Worm (Caenorhabditis elegans) whole organism, L3 larva: ENCODE data around the gene Y13C8A.1.

ENCODE experiments used
- R02D3.7 ChIP-seq: fragments of 150-350 bp; optimal IDR thresholded peaks from 2 replicates; lab custom pipeline; 2014; ENCODE audit warnings: missing biosample characterization, missing genetic modification characterization
- ZK546.5 ChIP-seq: sonication (generic microtip); optimal IDR thresholded peaks from 2 replicates; lab custom pipeline; 2017; ENCODE audit warnings: missing biosample characterization, missing genetic modification characterization
- aly-2 ChIP-seq: fragments of 150-350 bp; optimal IDR thresholded peaks from 2 replicates; lab custom pipeline; 2014; ENCODE audit warnings: missing biosample characterization, missing genetic modification characterization
- ama-1 ChIP-seq: fragments of 150-350 bp; optimal IDR thresholded peaks from 2 replicates; lab custom pipeline; 2018
- ceh-16 ChIP-seq: sonication (generic microtip); optimal IDR thresholded peaks from 2 replicates; lab custom pipeline; 2017; ENCODE audit warnings: missing biosample characterization, missing genetic modification characterization
- ceh-82 ChIP-seq: fragments of 150-350 bp; optimal IDR thresholded peaks from 2 replicates; lab custom pipeline; 2014; ENCODE audit warnings: missing biosample characterization, missing genetic modification characterization
- ceh-9 ChIP-seq: sonication (generic microtip); optimal IDR thresholded peaks from 2 replicates; lab custom pipeline; 2018; ENCODE audit warnings: missing biosample characterization, missing genetic modification characterization
- daf-12 ChIP-seq: fragments of 150-350 bp; optimal IDR thresholded peaks from 2 replicates; lab custom pipeline; 2014; ENCODE audit warnings: missing biosample characterization, missing genetic modification reagents, missing genetic modification characterization
- egl-27 ChIP-seq: sonication (generic microtip); optimal IDR thresholded peaks from 4 replicates; lab custom pipeline; 2017; ENCODE audit warnings: missing biosample characterization, missing genetic modification reagents, missing genetic modification characterization
- egl-5 ChIP-seq: fragments of 150-350 bp; optimal IDR thresholded peaks from 2 replicates; lab custom pipeline; 2017; ENCODE audit warnings: missing biosample characterization, missing genetic modification reagents, missing genetic modification characterization, inconsistent platforms
- elt-1 ChIP-seq: fragments of 150-350 bp; optimal IDR thresholded peaks from 2 replicates; lab custom pipeline; 2014; ENCODE audit warnings: missing biosample characterization, missing genetic modification characterization
- elt-2 ChIP-seq: sonication (generic microtip); optimal IDR thresholded peaks from 2 replicates; lab custom pipeline; 2016; ENCODE audit warnings: missing genetic modification reagents, mild to moderate bottlenecking, missing genetic modification characterization, missing compliant biosample characterization
- elt-3 ChIP-seq, 3 experiments: fragments of 150-350 bp in 1 of 3; sonication (generic microtip) in 2 of 3; optimal IDR thresholded peaks; 2 replicates in 2 of 3; 4 replicates in 1 of 3; lab custom pipeline; 2014 to 2017; ENCODE audit warnings: missing biosample characterization in 3 of 3, missing genetic modification characterization in 3 of 3
- fkh-10 ChIP-seq: sonication (generic microtip); optimal IDR thresholded peaks from 2 replicates; lab custom pipeline; 2017; ENCODE audit warnings: missing biosample characterization, missing genetic modification reagents, missing genetic modification characterization
- fkh-2 ChIP-seq: fragments of 150-350 bp; optimal IDR thresholded peaks from 2 replicates; lab custom pipeline; 2014; ENCODE audit warnings: missing biosample characterization, missing genetic modification reagents, missing genetic modification characterization
- fos-1 ChIP-seq: fragments of 150-350 bp; optimal IDR thresholded peaks from 2 replicates; lab custom pipeline; 2014; ENCODE audit warnings: missing biosample characterization, missing genetic modification characterization
- hmg-11 ChIP-seq: sonication (generic microtip); optimal IDR thresholded peaks from 2 replicates; lab custom pipeline; 2016; ENCODE audit warnings: missing genetic modification characterization, missing compliant biosample characterization
- jun-1 ChIP-seq: fragments of 150-350 bp; optimal IDR thresholded peaks from 2 replicates; lab custom pipeline; 2014; ENCODE audit warnings: missing biosample characterization, missing genetic modification reagents, missing genetic modification characterization
- lin-15B ChIP-seq: fragments of 150-350 bp; optimal IDR thresholded peaks from 2 replicates; lab custom pipeline; 2014; ENCODE audit warnings: missing biosample characterization, missing genetic modification characterization
- lin-39 ChIP-seq: fragments of 150-350 bp; optimal IDR thresholded peaks from 2 replicates; lab custom pipeline; 2018; ENCODE audit warnings: missing biosample characterization, missing genetic modification reagents, missing genetic modification characterization
- lsy-12 ChIP-seq: sonication (generic microtip); optimal IDR thresholded peaks from 2 replicates; lab custom pipeline; 2016; ENCODE audit warnings: mild to moderate bottlenecking, missing genetic modification characterization, missing compliant biosample characterization
- mdl-1 ChIP-seq: fragments of 150-350 bp; optimal IDR thresholded peaks from 2 replicates; lab custom pipeline; 2014; ENCODE audit warnings: missing biosample characterization, missing genetic modification characterization
- mml-1 ChIP-seq: fragments of 150-350 bp; sonication (generic microtip); optimal IDR thresholded peaks from 3 replicates; lab custom pipeline; 2014; ENCODE audit warnings: missing biosample characterization, missing genetic modification characterization
- nfya-1 ChIP-seq: sonication (generic microtip); optimal IDR thresholded peaks from 2 replicates; lab custom pipeline; 2017; ENCODE audit warnings: missing genetic modification characterization, mild to moderate bottlenecking, missing compliant biosample characterization, antibody characterized with exemption, moderate library complexity; ENCODE audit not compliant: insufficient read depth
- nhr-11 ChIP-seq: fragments of 150-350 bp; optimal IDR thresholded peaks from 2 replicates; lab custom pipeline; 2014; ENCODE audit warnings: missing biosample characterization, missing genetic modification characterization
- nhr-12 ChIP-seq: fragments of 150-350 bp; optimal IDR thresholded peaks from 2 replicates; lab custom pipeline; 2014; ENCODE audit warnings: missing biosample characterization, missing genetic modification characterization
- nhr-23 ChIP-seq: fragments of 150-350 bp; optimal IDR thresholded peaks from 2 replicates; lab custom pipeline; 2014; ENCODE audit warnings: missing biosample characterization, missing genetic modification reagents, missing genetic modification characterization
- nhr-237 ChIP-seq: fragments of 150-350 bp; optimal IDR thresholded peaks from 2 replicates; lab custom pipeline; 2014; ENCODE audit warnings: missing biosample characterization, missing genetic modification characterization
- nhr-25 ChIP-seq: sonication (generic microtip); optimal IDR thresholded peaks from 2 replicates; lab custom pipeline; 2017; ENCODE audit warnings: missing biosample characterization, missing genetic modification characterization
- nhr-28 ChIP-seq: fragments of 150-350 bp; optimal IDR thresholded peaks from 2 replicates; lab custom pipeline; 2014; ENCODE audit warnings: missing biosample characterization, missing genetic modification characterization
- nhr-43 ChIP-seq: sonication (generic microtip); optimal IDR thresholded peaks from 2 replicates; lab custom pipeline; 2016; ENCODE audit warnings: mild to moderate bottlenecking, missing genetic modification characterization, missing compliant biosample characterization; ENCODE audit not compliant: poor library complexity, severe bottlenecking
- nhr-67 ChIP-seq: fragments of 150-350 bp; optimal IDR thresholded peaks from 2 replicates; lab custom pipeline; 2014; ENCODE audit warnings: missing biosample characterization, missing genetic modification characterization
- nhr-76 ChIP-seq: fragments of 150-350 bp; sonication (generic microtip); optimal IDR thresholded peaks from 5 replicates; lab custom pipeline; 2014; ENCODE audit warnings: missing biosample characterization, missing genetic modification characterization
- nhr-77 ChIP-seq: fragments of 150-350 bp; optimal IDR thresholded peaks from 2 replicates; lab custom pipeline; 2014; ENCODE audit warnings: missing biosample characterization, missing genetic modification characterization
- pha-4 ChIP-seq: fragments of 150-350 bp; optimal IDR thresholded peaks from 2 replicates; lab custom pipeline; 2014; ENCODE audit warnings: missing biosample characterization, missing genetic modification reagents, missing genetic modification characterization
- pqm-1 ChIP-seq: fragments of 150-350 bp; optimal IDR thresholded peaks from 2 replicates; lab custom pipeline; 2017; ENCODE audit warnings: missing biosample characterization, missing genetic modification characterization, inconsistent platforms
- sea-2 ChIP-seq: fragments of 150-350 bp; sonication (generic microtip); optimal IDR thresholded peaks from 4 replicates; lab custom pipeline; 2014; ENCODE audit warnings: missing biosample characterization, missing genetic modification reagents, missing genetic modification characterization
- skn-1 ChIP-seq: fragments of 150-350 bp; optimal IDR thresholded peaks from 2 replicates; lab custom pipeline; 2014; ENCODE audit warnings: missing biosample characterization, missing genetic modification characterization
- snpc-4 ChIP-seq: fragments of 150-350 bp; optimal IDR thresholded peaks from 2 replicates; lab custom pipeline; 2014; ENCODE audit warnings: missing biosample characterization, missing genetic modification characterization
- tbx-2 ChIP-seq: sonication (generic microtip); optimal IDR thresholded peaks from 2 replicates; lab custom pipeline; 2016; ENCODE audit warnings: mild to moderate bottlenecking, missing genetic modification characterization, missing compliant biosample characterization
- unc-39 ChIP-seq: sonication (generic microtip); optimal IDR thresholded peaks from 4 replicates; lab custom pipeline; 2017; ENCODE audit warnings: missing biosample characterization, missing genetic modification characterization
- unc-62 ChIP-seq: fragments of 150-350 bp; sonication (generic microtip); optimal IDR thresholded peaks from 4 replicates; lab custom pipeline; 2014; ENCODE audit warnings: missing biosample characterization, missing genetic modification reagents, missing genetic modification characterization
- zag-1 ChIP-seq: fragments of 150-350 bp; optimal IDR thresholded peaks from 2 replicates; lab custom pipeline; 2014; ENCODE audit warnings: missing biosample characterization, missing genetic modification characterization
- ztf-11 ChIP-seq: fragments of 150-350 bp; optimal IDR thresholded peaks from 2 replicates; lab custom pipeline; 2014; ENCODE audit warnings: missing biosample characterization, missing genetic modification characterization
- ztf-4 ChIP-seq: fragments of 150-350 bp; optimal IDR thresholded peaks from 2 replicates; lab custom pipeline; 2014; ENCODE audit warnings: missing biosample characterization, missing genetic modification characterization

Y13C8A.1 gene

ce11 chrX:16925343-16925742 lies 41.8 kb downstream of the Y13C8A.1 start:
- TF ChIP-seq snpc-4 (tag; lab: Kevin White, UChicago): peak; percentile 52
- TF ChIP-seq pqm-1: no peak
- TF ChIP-seq, all 47 proteins: peak for 1

ce11 chrX:16928087-16928486 lies 44.6 kb downstream of the Y13C8A.1 start:
- TF ChIP-seq sea-2 (GFP tag; lab: Kevin White, UChicago) (no peak), nhr-25 (no peak), mdl-1 (tag; lab: Kevin White, UChicago) (no peak), unc-39 (no peak), tbx-2 (tag; lab: Kevin White, UChicago) (no peak), zag-1 (no peak), hmg-11 (tag; lab: Kevin White, UChicago) (peak; percentile 61), nhr-43 (tag; lab: Kevin White, UChicago) (peak; percentile 47), ama-1 (lab: Kevin White, UChicago) (no peak), nhr-77 (tag; lab: Kevin White, UChicago) (no peak), lin-39 (tag; lab: Kevin White, UChicago) (peak; percentile 72), lsy-12 (tag; lab: Kevin White, UChicago) (peak; percentile 8), R02D3.7 (tag; lab: Kevin White, UChicago) (no peak), mml-1 (no peak), elt-2 (peak; percentile 11), egl-5 (tag; lab: Kevin White, UChicago) (peak; percentile 35), nfya-1 (tag; lab: Kevin White, UChicago) (peak; percentile 50), ZK546.5 (tag; lab: Kevin White, UChicago) (no peak), nhr-28 (tag; lab: Kevin White, UChicago) (no peak), skn-1 (tag; lab: Kevin White, UChicago) (peak; percentile 25), pha-4 (peak; percentile 7)

ce11 chrX:16929560-16930332 lies 46.2 kb downstream of the Y13C8A.1 start:
- peak; percentile 82 for TF ChIP-seq sea-2 (GFP tag; lab: Kevin White, UChicago)
- peak; percentile 99 for TF ChIP-seq jun-1
- peak; percentile 69 for TF ChIP-seq lin-15B (tag; lab: Kevin White, UChicago)
- no peak for TF ChIP-seq fkh-2 (tag; lab: Kevin White, UChicago)
- TF ChIP-seq nfya-1 (tag; lab: Kevin White, UChicago): peak; percentile 96
- TF ChIP-seq nhr-12 (tag; lab: Kevin White, UChicago): no peak
- TF ChIP-seq hmg-11 (tag; lab: Kevin White, UChicago): peak; percentile 98
- TF ChIP-seq elt-1 (tag; lab: Kevin White, UChicago): peak; percentile 20
- TF ChIP-seq nhr-43 (tag; lab: Kevin White, UChicago): peak; percentile 95
- TF ChIP-seq ceh-16 (tag; lab: Kevin White, UChicago): no peak
- peak; percentile 51 for TF ChIP-seq mml-1
- TF ChIP-seq egl-27 (tag; lab: Kevin White, UChicago): peak; percentile 78
- TF ChIP-seq unc-39: peak; percentile 15
- no peak for TF ChIP-seq nhr-67
- TF ChIP-seq ztf-4: peak; percentile 81
- peak; percentile 89 for TF ChIP-seq fos-1 (tag; lab: Kevin White, UChicago)
- TF ChIP-seq elt-3 (tag; optimal IDR thresholded peaks at IDR 0.05; lab: Kevin White, UChicago): peak; percentile 16 to 66 (median 20)
- no peak for TF ChIP-seq nhr-237
- TF ChIP-seq ceh-82 (tag; lab: Kevin White, UChicago): peak; percentile 78
- no peak for TF ChIP-seq nhr-28 (tag; lab: Kevin White, UChicago)
- TF ChIP-seq mdl-1 (tag; lab: Kevin White, UChicago): peak; percentile 97
- TF ChIP-seq egl-5 (tag; lab: Kevin White, UChicago): peak; percentile 99
- TF ChIP-seq ceh-9 (tag; lab: Kevin White, UChicago): peak; percentile 87
- no peak for TF ChIP-seq nhr-76 (tag; lab: Kevin White, UChicago)
- TF ChIP-seq daf-12 (tag; lab: Kevin White, UChicago): no peak
- peak; percentile 100 for TF ChIP-seq ama-1 (lab: Kevin White, UChicago)
- peak; percentile 95 for TF ChIP-seq tbx-2 (tag; lab: Kevin White, UChicago)
- TF ChIP-seq zag-1: peak; percentile 86
- peak; percentile 23 for TF ChIP-seq nhr-77 (tag; lab: Kevin White, UChicago)
- TF ChIP-seq pha-4: peak; percentile 97
- peak; percentile 93 for TF ChIP-seq unc-62 (GFP tag; lab: Kevin White, UChicago)
- peak; percentile 96 for TF ChIP-seq lsy-12 (tag; lab: Kevin White, UChicago)
- TF ChIP-seq nhr-11 (tag; lab: Kevin White, UChicago): peak; percentile 99
- TF ChIP-seq aly-2 (tag; lab: Kevin White, UChicago): no peak
- TF ChIP-seq snpc-4 (tag; lab: Kevin White, UChicago): peak; percentile 74
- TF ChIP-seq elt-2: peak; percentile 93
- peak; percentile 90 for TF ChIP-seq pqm-1
- peak; percentile 9 for TF ChIP-seq ztf-11 (tag; lab: Kevin White, UChicago)
- TF ChIP-seq skn-1 (tag; lab: Kevin White, UChicago): peak; percentile 69
- TF ChIP-seq nhr-23 (tag; lab: Kevin White, UChicago): peak; percentile 98
- peak; percentile 93 for TF ChIP-seq fkh-10 (GFP tag; lab: Kevin White, UChicago)
- peak; percentile 84 for TF ChIP-seq R02D3.7 (tag; lab: Kevin White, UChicago)
